Fruit fly (Drosophila melanogaster): Measurements from ENCODE around the gene D19B.

DNA sequence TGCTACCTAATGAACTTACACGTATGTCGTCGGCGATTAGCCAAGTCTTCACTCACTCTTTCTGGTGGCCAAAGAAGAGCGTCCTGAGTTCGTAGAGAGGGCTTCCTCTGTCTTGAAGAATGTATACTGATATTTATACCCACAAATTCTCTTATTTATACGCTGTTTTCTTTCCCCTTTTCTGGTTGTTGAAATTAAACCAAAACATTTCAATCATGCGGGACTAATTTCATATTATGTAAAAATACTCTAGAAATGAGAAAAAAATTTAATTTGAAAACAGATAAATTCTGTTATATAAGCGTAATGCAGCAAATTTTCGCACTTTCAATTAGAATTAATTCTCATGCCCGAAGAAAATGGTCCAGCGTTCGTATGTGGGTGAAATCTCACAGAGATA, 48.6 kb upstream of the D19B start, which contains the start of gene BG642312:
- TF ChIP-seq Dfd (GFP tag; optimal IDR thresholded peaks at IDR 0.05) (no peak), az2 (GFP tag; optimal IDR thresholded peaks at IDR 0.05) (no peak), ERR (GFP tag; optimal IDR thresholded peaks at IDR 0.05) (no peak), fd3F (GFP tag; optimal IDR thresholded peaks at IDR 0.05) (no peak), seq (GFP tag; IDR thresholded peaks at IDR 0.05) (no peak), gce (GFP tag; IDR thresholded peaks at IDR 0.05) (no peak)

All from whole organism, embryonic.